Fruit fly (Drosophila melanogaster): Measurements from ENCODE around the gene ro.

The ro gene

DNA sequence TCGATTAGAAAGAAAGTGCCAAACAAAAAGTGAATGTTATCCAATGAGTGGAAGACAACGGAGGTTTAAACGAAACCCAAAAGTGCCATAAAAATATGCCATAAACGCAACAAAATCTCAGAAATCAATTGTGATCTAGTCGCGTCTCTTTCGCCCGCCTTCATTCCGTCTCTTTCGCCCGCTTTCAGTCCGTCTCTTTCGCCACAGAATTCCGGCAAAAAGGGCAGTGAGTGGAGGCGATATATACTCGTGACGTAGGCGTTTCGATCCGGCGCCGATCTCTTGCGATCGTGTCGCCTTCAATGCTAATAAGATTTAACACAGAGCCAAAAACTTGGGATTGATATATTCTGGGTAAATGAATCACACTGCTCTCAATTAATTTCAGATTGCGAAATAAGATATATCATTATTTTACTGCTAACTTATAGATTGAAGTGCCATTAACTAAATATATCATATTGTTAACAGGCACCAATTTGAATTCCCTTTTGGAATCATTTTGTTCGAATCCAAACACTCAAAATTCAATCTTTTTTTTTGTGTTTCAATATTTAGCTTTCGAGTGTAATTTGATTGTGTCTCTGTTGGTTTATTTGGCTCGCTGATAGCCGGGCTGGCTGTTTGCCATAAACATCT lies 7.2 kb upstream of the ro start (continued):
- TF ChIP-seq CG13287 (GFP tag; IDR thresholded peaks at IDR 0.05; ENCODE audit: partially characterized antibody): no peak
- TF ChIP-seq Ets65A (GFP tag): peak; percentile 2
- TF ChIP-seq dpn (GFP tag; optimal IDR thresholded peaks at IDR 0.05): peak; percentile 48 to 56
- no peak for TF ChIP-seq eyg (GFP tag; optimal IDR thresholded peaks at IDR 0.05)
- TF ChIP-seq az2 (GFP tag; optimal IDR thresholded peaks at IDR 0.05): peak; percentile 46
- TF ChIP-seq TFAM (GFP tag; optimal IDR thresholded peaks at IDR 0.05): no peak
- TF ChIP-seq ci (GFP tag; IDR thresholded peaks at IDR 0.05): peak; percentile 44; the same call in 1 of the 3 replicates
- no peak for TF ChIP-seq bbx (GFP tag; IDR thresholded peaks at IDR 0.05; ENCODE audit: partially characterized antibody)
- TF ChIP-seq caup (GFP tag; optimal IDR thresholded peaks at IDR 0.05; ENCODE audit: severe bottlenecking): no peak
- TF ChIP-seq kni (GFP tag; optimal IDR thresholded peaks at IDR 0.05): no peak
- TF ChIP-seq CG3995 (GFP tag; optimal IDR thresholded peaks at IDR 0.05): no peak
- TF ChIP-seq CG11456 (GFP tag; IDR thresholded peaks at IDR 0.05): no peak
- no peak for TF ChIP-seq Scr (GFP tag; IDR thresholded peaks at IDR 0.05; ENCODE audit: partially characterized antibody)
- peak; percentile 55 for TF ChIP-seq Abd-B (GFP tag; optimal IDR thresholded peaks at IDR 0.05)
- TF ChIP-seq CG8924 (tag; optimal IDR thresholded peaks at IDR 0.05): peak; percentile 37
- no peak for TF ChIP-seq CG3407 (GFP tag; optimal IDR thresholded peaks at IDR 0.05)
- peak; percentile 53; the same call in 1 of the 2 replicates for TF ChIP-seq CG14014 (GFP tag; IDR thresholded peaks at IDR 0.05)
- TF ChIP-seq cad (GFP tag; optimal IDR thresholded peaks at IDR 0.05): peak; percentile 89
- peak; percentile 76 for TF ChIP-seq row (GFP tag; IDR thresholded peaks at IDR 0.05)
- peak; percentile 46 for TF ChIP-seq lilli (GFP tag; optimal IDR thresholded peaks at IDR 0.05)
- TF ChIP-seq prd (optimal IDR thresholded peaks at IDR 0.05): no peak
- peak; percentile 41; the same call in 1 of the 3 replicates for TF ChIP-seq prd (GFP tag; IDR thresholded peaks at IDR 0.05)
- no peak for TF ChIP-seq corto (GFP tag; optimal IDR thresholded peaks at IDR 0.05)
- TF ChIP-seq p53 (GFP tag; optimal IDR thresholded peaks at IDR 0.05): no peak
- TF ChIP-seq CG3065 (GFP tag; optimal IDR thresholded peaks at IDR 0.05): no peak
- TF ChIP-seq grau (tag; optimal IDR thresholded peaks at IDR 0.05): peak; percentile 65
- TF ChIP-seq Sry-δ (GFP tag; optimal IDR thresholded peaks at IDR 0.05): no peak
- no peak for TF ChIP-seq CG4617 (GFP tag; optimal IDR thresholded peaks at IDR 0.05; ENCODE audit: borderline replicate concordance)
- TF ChIP-seq al (GFP tag; IDR thresholded peaks at IDR 0.05): peak; percentile 53; the same call in 1 of the 2 replicates
- TF ChIP-seq CG7928 (GFP tag; optimal IDR thresholded peaks at IDR 0.05): no peak
- TF ChIP-seq CG13296 (GFP tag; optimal IDR thresholded peaks at IDR 0.05): peak; percentile 54
- no peak for TF ChIP-seq ara (GFP tag; IDR thresholded peaks at IDR 0.05)
- 0 out of 2 replicates have a peak, but pooled peaks have one; percentile 26 for TF ChIP-seq CG4730 (GFP tag; IDR thresholded peaks at IDR 0.05)
- TF ChIP-seq gro (GFP tag; optimal IDR thresholded peaks at IDR 0.05): peak; percentile 13
- no peak for TF ChIP-seq crc (GFP tag; optimal IDR thresholded peaks at IDR 0.05)
- no peak for TF ChIP-seq nerfin-2 (GFP tag; IDR thresholded peaks at IDR 0.05; ENCODE audit: partially characterized antibody)
- no peak for TF ChIP-seq Aef1 (GFP tag; IDR thresholded peaks at IDR 0.05)
- peak; percentile 27; the same call in 1 of the 2 replicates for TF ChIP-seq ro (GFP tag; IDR thresholded peaks at IDR 0.05)
- no peak for TF ChIP-seq Usf (GFP tag; optimal IDR thresholded peaks at IDR 0.05)
- TF ChIP-seq croc (GFP tag; conservative IDR thresholded peaks at IDR 0.05): no peak
- TF ChIP-seq fd102C (GFP tag; optimal IDR thresholded peaks at IDR 0.05): no peak
- no peak for TF ChIP-seq NFAT (GFP tag; IDR thresholded peaks at IDR 0.05)
- TF ChIP-seq hb (GFP tag; IDR thresholded peaks at IDR 0.05; ENCODE audit: partially characterized antibody): no peak
- TF ChIP-seq CG18599 (GFP tag; optimal IDR thresholded peaks at IDR 0.05): peak; percentile 23
- no peak for TF ChIP-seq vvl (GFP tag; IDR thresholded peaks at IDR 0.05)
- TF ChIP-seq CG1647 (GFP tag; optimal IDR thresholded peaks at IDR 0.05): no peak
- TF ChIP-seq ewg (GFP tag; optimal IDR thresholded peaks at IDR 0.05): no peak
- TF ChIP-seq Blimp-1 (GFP tag; optimal IDR thresholded peaks at IDR 0.05): peak; percentile 84
- no peak for TF ChIP-seq CG1832 (GFP tag; optimal IDR thresholded peaks at IDR 0.05)
- TF ChIP-seq ssp (GFP tag; IDR thresholded peaks at IDR 0.05): no peak

Measured in whole organism, embryonic.